Fruit fly (Drosophila melanogaster) whole organism, embryonic: ENCODE measurements around the gene KFase.

Experiments used
- Aef1 ChIP-seq: fragments of 200-800 bp; sonication (Bioruptor generic); IDR thresholded peaks from 3 replicates; pipeline ENCODE4 v1.3.6; 2022; ENCODE audit warnings: missing biosample characterization, missing genetic modification characterization
- Atf-2 ChIP-seq: fragments of 200-800 bp; sonication (Bioruptor generic); optimal IDR thresholded peaks from 2 replicates; lab custom pipeline; 2016; ENCODE audit warnings: missing biosample characterization, missing genetic modification characterization
- Atf3 ChIP-seq: fragments of 200-800 bp; sonication (Bioruptor generic); optimal IDR thresholded peaks from 3 replicates; lab custom pipeline; 2016; ENCODE audit warnings: missing biosample characterization, missing genetic modification characterization
- CG11093 ChIP-seq: fragments of 200-800 bp; sonication (Bioruptor generic); IDR thresholded peaks from 3 replicates; pipeline ENCODE4 v1.3.6; 2022; ENCODE audit warnings: missing biosample characterization, missing genetic modification characterization
- CG12942 ChIP-seq: fragments of 200-800 bp; sonication (Bioruptor generic); optimal IDR thresholded peaks from 3 replicates; lab custom pipeline; 2016; ENCODE audit warnings: missing biosample characterization, missing genetic modification characterization
- CG15514 ChIP-seq: fragments of 200-800 bp; sonication (Bioruptor generic); optimal IDR thresholded peaks from 3 replicates; lab custom pipeline; 2017; ENCODE audit warnings: missing biosample characterization, missing genetic modification characterization, mild to moderate bottlenecking, moderate library complexity, missing genetic modification reagents
- CG15601 ChIP-seq: fragments of 200-800 bp; sonication (Bioruptor generic); optimal IDR thresholded peaks from 3 replicates; lab custom pipeline; 2019; ENCODE audit warnings: missing biosample characterization, mild to moderate bottlenecking, missing genetic modification characterization, moderate library complexity
- CG1603 ChIP-seq: fragments of 200-800 bp; sonication (Bioruptor generic); optimal IDR thresholded peaks from 2 replicates; lab custom pipeline; 2019; ENCODE audit warnings: missing biosample characterization, mild to moderate bottlenecking, missing genetic modification characterization, moderate library complexity
- CG17328 ChIP-seq: fragments of 200-800 bp; sonication (Bioruptor generic); IDR thresholded peaks from 2 replicates; pipeline ENCODE4 v1.3.6; 2022; ENCODE audit warnings: missing biosample characterization, missing genetic modification characterization
- CG18599 ChIP-seq: fragments of 200-800 bp; sonication (Bioruptor generic); optimal IDR thresholded peaks from 3 replicates; lab custom pipeline; 2017; ENCODE audit warnings: missing biosample characterization, missing genetic modification characterization, mild to moderate bottlenecking, moderate library complexity, missing genetic modification reagents
- CG33213 ChIP-seq: fragments of 200-800 bp; sonication (Bioruptor generic); optimal IDR thresholded peaks from 3 replicates; lab custom pipeline; 2016; ENCODE audit warnings: missing biosample characterization, missing genetic modification characterization
- CG6683 ChIP-seq: fragments of 200-800 bp; sonication (Bioruptor generic); optimal IDR thresholded peaks from 2 replicates; lab custom pipeline; 2017; ENCODE audit warnings: missing biosample characterization, mild to moderate bottlenecking, missing genetic modification characterization, missing genetic modification reagents
- CG6791 ChIP-seq: fragments of 200-800 bp; sonication (Bioruptor generic); IDR thresholded peaks from 3 replicates; pipeline ENCODE4 v1.3.6; 2022; ENCODE audit warnings: missing biosample characterization, missing genetic modification characterization; ENCODE audit not compliant: partially characterized antibody
- CG6813 ChIP-seq: fragments of 200-800 bp; sonication (Bioruptor generic); optimal IDR thresholded peaks from 2 replicates; lab custom pipeline; 2017; ENCODE audit warnings: missing biosample characterization, missing genetic modification characterization, mild to moderate bottlenecking, moderate library complexity, missing genetic modification reagents
- CG7745 ChIP-seq: fragments of 200-800 bp; sonication (Bioruptor generic); optimal IDR thresholded peaks from 2 replicates; lab custom pipeline; 2018; ENCODE audit warnings: missing biosample characterization, mild to moderate bottlenecking, missing genetic modification characterization, moderate library complexity
- CG7987 ChIP-seq: fragments of 200-800 bp; sonication (Bioruptor generic); optimal IDR thresholded peaks from 2 replicates; lab custom pipeline; 2018; ENCODE audit warnings: missing biosample characterization, mild to moderate bottlenecking, missing genetic modification characterization, moderate library complexity
- CG8281 ChIP-seq: fragments of 200-800 bp; sonication (Bioruptor generic); optimal IDR thresholded peaks from 2 replicates; lab custom pipeline; 2018; ENCODE audit warnings: missing biosample characterization, mild to moderate bottlenecking, missing genetic modification characterization, moderate library complexity
- CG8388 ChIP-seq: fragments of 200-800 bp; sonication (Bioruptor generic); optimal IDR thresholded peaks from 2 replicates; lab custom pipeline; 2019; ENCODE audit warnings: missing biosample characterization, mild to moderate bottlenecking, missing genetic modification characterization, moderate library complexity
- CG8765 ChIP-seq: fragments of 200-800 bp; sonication (Bioruptor generic); IDR thresholded peaks from 2 replicates; pipeline ENCODE4 v1.3.6; 2022; ENCODE audit warnings: missing biosample characterization, missing genetic modification characterization
- CG8944 ChIP-seq: fragments of 200-800 bp; sonication (Bioruptor generic); optimal IDR thresholded peaks from 3 replicates; lab custom pipeline; 2016; ENCODE audit warnings: missing biosample characterization, missing genetic modification characterization
- CG9437 ChIP-seq: fragments of 200-800 bp; sonication (Bioruptor generic); optimal IDR thresholded peaks from 2 replicates; lab custom pipeline; 2018; ENCODE audit warnings: missing biosample characterization, mild to moderate bottlenecking, missing genetic modification characterization
- CG9797 ChIP-seq: fragments of 200-800 bp; sonication (Bioruptor generic); optimal IDR thresholded peaks from 3 replicates; lab custom pipeline; 2018; ENCODE audit warnings: missing biosample characterization, mild to moderate bottlenecking, missing genetic modification characterization
- CG9817 ChIP-seq: fragments of 200-800 bp; sonication (Bioruptor generic); optimal IDR thresholded peaks from 2 replicates; lab custom pipeline; 2018; ENCODE audit warnings: missing biosample characterization, mild to moderate bottlenecking, missing genetic modification characterization, moderate library complexity
- CG9932 ChIP-seq: fragments of 200-800 bp; sonication (Bioruptor generic); IDR thresholded peaks from 2 replicates; pipeline ENCODE4 v1.3.6; 2022; ENCODE audit warnings: missing biosample characterization, missing genetic modification characterization
- CTCF ChIP-seq: fragments of 200-800 bp; sonication (Bioruptor generic); optimal IDR thresholded peaks from 2 replicates; lab custom pipeline; 2017; ENCODE audit warnings: missing biosample characterization, mild to moderate bottlenecking, missing genetic modification characterization, moderate library complexity
- Fer3 ChIP-seq: fragments of 200-800 bp; sonication (Bioruptor generic); optimal IDR thresholded peaks from 2 replicates; lab custom pipeline; 2018; ENCODE audit warnings: missing biosample characterization, mild to moderate bottlenecking, missing genetic modification characterization, moderate library complexity
- HLHmδ ChIP-seq: fragments of 200-800 bp; sonication (Bioruptor generic); optimal IDR thresholded peaks from 2 replicates; lab custom pipeline; 2018; ENCODE audit warnings: missing biosample characterization, mild to moderate bottlenecking, missing genetic modification characterization, moderate library complexity
- Hey ChIP-seq: fragments of 200-800 bp; sonication (Bioruptor generic); optimal IDR thresholded peaks from 3 replicates; lab custom pipeline; 2018; ENCODE audit warnings: missing biosample characterization, mild to moderate bottlenecking, missing genetic modification characterization
- Hmx ChIP-seq: fragments of 200-800 bp; sonication (Bioruptor generic); optimal IDR thresholded peaks from 2 replicates; lab custom pipeline; 2016; ENCODE audit warnings: missing biosample characterization, missing genetic modification characterization
- Lpt ChIP-seq: fragments of >200 bp; optimal IDR thresholded peaks from 2 replicates; lab custom pipeline; 2018; ENCODE audit warnings: missing biosample characterization, missing genetic modification characterization
- Neu2 ChIP-seq: fragments of 200-800 bp; sonication (Bioruptor generic); optimal IDR thresholded peaks from 3 replicates; lab custom pipeline; 2016; ENCODE audit warnings: missing biosample characterization, missing genetic modification characterization, borderline replicate concordance
- Nf-YB ChIP-seq: fragments of 200-800 bp; sonication (Bioruptor generic); optimal IDR thresholded peaks from 3 replicates; lab custom pipeline; 2019; ENCODE audit warnings: missing biosample characterization, mild to moderate bottlenecking, missing genetic modification characterization, moderate library complexity
- Oaz ChIP-seq: fragments of 200-800 bp; sonication (Bioruptor generic); IDR thresholded peaks from 2 replicates; pipeline ENCODE4 v1.3.6; 2022; ENCODE audit warnings: missing biosample characterization, missing genetic modification characterization
- Sry-δ ChIP-seq: fragments of 200-800 bp; sonication (Bioruptor generic); optimal IDR thresholded peaks from 2 replicates; lab custom pipeline; 2016; ENCODE audit warnings: missing biosample characterization, missing genetic modification characterization
- ap ChIP-seq: fragments of 200-800 bp; sonication (Bioruptor generic); IDR thresholded peaks from 2 replicates; pipeline ENCODE4 v1.3.6; 2022; ENCODE audit warnings: missing biosample characterization, missing genetic modification characterization
- ase ChIP-seq: fragments of 200-800 bp; sonication (Bioruptor generic); IDR thresholded peaks from 3 replicates; pipeline ENCODE4 v1.3.6; 2022; ENCODE audit warnings: missing biosample characterization, missing genetic modification characterization
- cato ChIP-seq: fragments of 200-800 bp; sonication (Bioruptor generic); optimal IDR thresholded peaks from 2 replicates; lab custom pipeline; 2016; ENCODE audit warnings: missing biosample characterization, missing genetic modification characterization, borderline replicate concordance
- cg ChIP-seq: fragments of 200-800 bp; sonication (Bioruptor generic); optimal IDR thresholded peaks from 3 replicates; lab custom pipeline; 2019; ENCODE audit warnings: missing biosample characterization, mild to moderate bottlenecking, missing genetic modification characterization, moderate library complexity
- corto ChIP-seq: fragments of 200-800 bp; sonication (Bioruptor generic); optimal IDR thresholded peaks from 2 replicates; lab custom pipeline; 2016; ENCODE audit warnings: missing biosample characterization, mild to moderate bottlenecking, missing genetic modification characterization, moderate library complexity
- dan ChIP-seq: fragments of 200-800 bp; sonication (Bioruptor generic); IDR thresholded peaks from 2 replicates; pipeline ENCODE4 v1.3.6; 2022; ENCODE audit warnings: missing biosample characterization, missing genetic modification characterization
- dm ChIP-seq: fragments of 200-800 bp; sonication (Bioruptor generic); optimal IDR thresholded peaks from 3 replicates; lab custom pipeline; 2016; ENCODE audit warnings: missing biosample characterization, missing genetic modification characterization
- exex ChIP-seq: fragments of 200-800 bp; sonication (Bioruptor generic); optimal IDR thresholded peaks from 4 replicates; lab custom pipeline; 2018; ENCODE audit warnings: missing biosample characterization, mild to moderate bottlenecking, missing genetic modification characterization, moderate library complexity
- grau ChIP-seq: fragments of 200-800 bp; optimal IDR thresholded peaks from 3 replicates; lab custom pipeline; 2019; ENCODE audit warnings: missing biosample characterization, mild to moderate bottlenecking, missing genetic modification characterization, moderate library complexity
- ind ChIP-seq: fragments of 200-800 bp; sonication (Bioruptor generic); optimal IDR thresholded peaks from 3 replicates; lab custom pipeline; 2016; ENCODE audit warnings: missing biosample characterization, missing genetic modification characterization
- lbe ChIP-seq: fragments of 200-800 bp; sonication (Bioruptor generic); optimal IDR thresholded peaks from 2 replicates; lab custom pipeline; 2016; ENCODE audit warnings: missing biosample characterization, mild to moderate bottlenecking, missing genetic modification characterization
- nau ChIP-seq: fragments of 200-800 bp; sonication (Bioruptor generic); optimal IDR thresholded peaks from 3 replicates; lab custom pipeline; 2017; ENCODE audit warnings: missing biosample characterization, mild to moderate bottlenecking, missing genetic modification characterization, missing genetic modification reagents
- psq ChIP-seq: fragments of 200-800 bp; sonication (Bioruptor generic); optimal IDR thresholded peaks from 2 replicates; lab custom pipeline; 2017; ENCODE audit warnings: missing biosample characterization, missing genetic modification characterization
- row ChIP-seq: fragments of 200-800 bp; sonication (Bioruptor generic); IDR thresholded peaks from 3 replicates; pipeline ENCODE4 v1.3.6; 2022; ENCODE audit warnings: missing biosample characterization, missing genetic modification characterization
- schlank ChIP-seq: fragments of 200-800 bp; sonication (Bioruptor generic); optimal IDR thresholded peaks from 2 replicates; lab custom pipeline; 2018; ENCODE audit warnings: missing biosample characterization, mild to moderate bottlenecking, missing genetic modification characterization
- sens-2 ChIP-seq: fragments of 200-800 bp; sonication (Bioruptor generic); IDR thresholded peaks from 2 replicates; pipeline ENCODE4 v1.3.6; 2022; ENCODE audit warnings: missing biosample characterization, missing genetic modification characterization
- so ChIP-seq: fragments of 200-800 bp; sonication (Bioruptor generic); IDR thresholded peaks from 3 replicates; pipeline ENCODE4 v1.3.6; 2022; ENCODE audit warnings: missing biosample characterization, missing genetic modification characterization
- stc ChIP-seq: fragments of 200-800 bp; sonication (Bioruptor generic); IDR thresholded peaks from 2 replicates; pipeline ENCODE4 v1.3.6; 2022; ENCODE audit warnings: missing biosample characterization, missing genetic modification characterization

KFase gene

DNA sequence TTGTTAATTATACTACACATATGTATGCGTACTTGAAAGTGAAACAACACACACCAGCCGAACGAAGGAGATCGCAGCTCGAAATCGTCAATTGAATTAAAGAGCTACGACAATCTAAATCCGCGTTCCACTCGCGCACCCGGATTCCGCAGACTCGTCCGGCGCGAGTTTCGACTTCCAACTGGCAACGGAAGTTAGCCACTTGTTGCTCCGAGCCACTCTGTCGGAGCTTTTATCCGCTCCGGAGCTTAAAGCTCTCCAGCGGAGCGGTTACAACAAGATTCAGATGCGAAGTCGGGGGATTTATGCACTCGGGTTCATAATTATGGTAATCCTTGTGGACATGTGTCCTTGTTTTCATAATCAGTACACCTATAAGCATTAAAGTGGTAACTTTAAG lies 23.1 kb downstream of the KFase start, which contains the start of gene Rchy1 (continued):
- TF ChIP-seq Atf-2 (GFP tag; lab: Kevin White, UChicago) (no peak), so (GFP tag; lab: Robert Waterston, UW) (peak; percentile 62; the same call in 1 of the 3 replicates), Fer3 (tag; lab: Kevin White, UChicago) (peak; percentile 27), cg (GFP tag; lab: Kevin White, UChicago) (no peak), CG11093 (GFP tag; lab: Robert Waterston, UW) (no peak), Lpt (GFP tag; lab: Kevin White, UChicago) (no peak), grau (tag; lab: Kevin White, UChicago) (peak; percentile 14), CTCF (GFP tag; lab: Kevin White, UChicago) (peak; percentile 36), Atf3 (GFP tag; lab: Kevin White, UChicago) (no peak), schlank (tag; lab: Kevin White, UChicago) (no peak), cato (no peak), CG18599 (peak; percentile 9), CG1603 (tag; lab: Kevin White, UChicago) (peak; percentile 1), CG8388 (GFP tag; lab: Kevin White, UChicago) (no peak), CG7987 (GFP tag; lab: Kevin White, UChicago) (peak; percentile 56), CG8281 (no peak), CG6683 (no peak), HLHmδ (GFP tag; lab: Kevin White, UChicago) (no peak), psq (GFP tag; lab: Kevin White, UChicago) (no peak), CG6791 (no peak), stc (GFP tag; lab: Robert Waterston, UW) (peak; percentile 61; the same call in 1 of the 2 replicates), CG8944 (no peak), Nf-YB (GFP tag; lab: Kevin White, UChicago) (no peak), CG9817 (tag; lab: Kevin White, UChicago) (no peak), dm (GFP tag; lab: Kevin White, UChicago) (no peak), exex (no peak), CG15601 (tag; lab: Kevin White, UChicago) (no peak), nau (peak; percentile 20), CG8765 (no peak), CG7745 (no peak), CG17328 (GFP tag; lab: Robert Waterston, UW) (0 out of 2 replicates have a peak, but pooled peaks have one; percentile 13), sens-2 (GFP tag; lab: Robert Waterston, UW) (0 out of 2 replicates have a peak, but pooled peaks have one; percentile 17), Neu2 (GFP tag; lab: Kevin White, UChicago) (no peak), CG12942 (GFP tag; lab: Kevin White, UChicago) (no peak), ase (no peak), dan (GFP tag; lab: Robert Waterston, UW) (no peak), Hmx (GFP tag; lab: Kevin White, UChicago) (no peak), Oaz (GFP tag; lab: Robert Waterston, UW) (no peak), lbe (GFP tag; lab: Kevin White, UChicago) (no peak), CG9932 (GFP tag; lab: Robert Waterston, UW) (no peak), Sry-δ (GFP tag; lab: Kevin White, UChicago) (no peak), row (GFP tag; lab: Robert Waterston, UW) (no peak; the same call in 2 of the 3 replicates), CG9437 (GFP tag; lab: Kevin White, UChicago) (no peak), CG15514 (peak; percentile 64), CG33213 (GFP tag; lab: Kevin White, UChicago) (no peak), Hey (tag; lab: Kevin White, UChicago) (no peak), corto (no peak), CG6813 (GFP tag; lab: Kevin White, UChicago) (no peak), ind (GFP tag; lab: Kevin White, UChicago) (no peak), Aef1 (no peak), ap (GFP tag; lab: Robert Waterston, UW) (no peak), CG9797 (GFP tag; lab: Kevin White, UChicago) (no peak)
